Worm (Caenorhabditis elegans): Measurements from ENCODE around the gene lipl-8.

lipl-8 gene

DNA sequence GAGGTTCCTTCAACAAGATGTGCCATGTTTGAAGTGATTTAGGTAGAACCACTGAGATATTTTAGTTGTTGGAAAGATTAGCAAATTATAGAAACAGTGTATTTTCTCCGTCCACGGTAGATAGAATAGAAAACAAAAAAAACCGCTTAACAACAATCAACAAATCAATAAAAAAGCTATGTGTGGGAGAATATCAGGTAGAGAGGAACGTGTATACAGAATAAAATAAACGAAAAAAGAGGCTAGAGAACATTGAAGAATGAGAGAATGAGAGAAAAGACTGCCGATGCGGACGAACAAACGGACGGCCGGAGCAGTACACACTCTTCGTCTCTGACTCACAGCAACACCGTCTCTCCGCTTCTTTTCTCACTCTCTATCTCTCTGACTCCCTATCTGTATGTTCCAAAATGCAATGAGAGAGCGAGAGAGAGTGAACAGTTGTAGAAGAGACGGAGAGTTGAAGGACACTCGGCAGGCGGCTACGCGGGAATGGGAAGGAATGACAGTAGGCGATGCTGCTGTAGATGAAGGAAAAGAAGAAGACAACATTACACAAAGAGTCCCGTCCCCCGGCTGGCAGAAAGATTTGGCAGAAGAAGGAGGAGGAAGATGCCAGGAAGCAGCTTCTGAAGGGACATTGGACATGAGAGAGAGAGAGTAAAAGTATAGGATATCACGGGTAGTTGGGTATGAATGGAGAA is 51.8 kb downstream of the lipl-8 start, which contains the start of gene unc-112 (continued):
- no peak for TF ChIP-seq T07F8.4 (tag; optimal IDR thresholded peaks at IDR 0.05)
- no peak for TF ChIP-seq bed-1 (GFP tag; IDR thresholded peaks at IDR 0.05)
- no peak for TF ChIP-seq gei-17 (GFP tag; optimal IDR thresholded peaks at IDR 0.05)
- TF ChIP-seq ets-4 (GFP tag; optimal IDR thresholded peaks at IDR 0.05) = peak; percentile 50
- TF ChIP-seq sptf-2 (GFP tag; optimal IDR thresholded peaks at IDR 0.05) = no peak
- TF ChIP-seq egl-18 (GFP tag; IDR thresholded peaks at IDR 0.05) = no peak
- 0 out of 2 replicates have a peak, but pooled peaks have one; percentile 12 for TF ChIP-seq egl-44 (GFP tag; IDR thresholded peaks at IDR 0.05)
- no peak for TF ChIP-seq sdz-38 (tag; optimal IDR thresholded peaks at IDR 0.05)
- TF ChIP-seq unc-130 (GFP tag; optimal IDR thresholded peaks at IDR 0.05) = no peak
- peak; percentile 76 for TF ChIP-seq mcd-1 (GFP tag; IDR thresholded peaks at IDR 0.05)
- TF ChIP-seq hrde-1 (tag; optimal IDR thresholded peaks at IDR 0.05; ENCODE audit: borderline replicate concordance) = no peak
- no peak for TF ChIP-seq chd-7 (tag; optimal IDR thresholded peaks at IDR 0.05)
- peak; percentile 90 for TF ChIP-seq dox-1 (GFP tag; IDR thresholded peaks at IDR 0.05)
- peak; percentile 97 for TF ChIP-seq zfh-2 (GFP tag; conservative IDR thresholded peaks at IDR 0.05)
- TF ChIP-seq athp-1 (tag; optimal IDR thresholded peaks at IDR 0.05) = no peak
- no peak for TF ChIP-seq fkh-3 (tag; optimal IDR thresholded peaks at IDR 0.05)
- no peak for TF ChIP-seq ama-1 (optimal IDR thresholded peaks at IDR 0.05)
- TF ChIP-seq ama-1 (GFP tag; optimal IDR thresholded peaks at IDR 0.05) = no peak
- TF ChIP-seq xnd-1 (tag; optimal IDR thresholded peaks at IDR 0.05) = no peak
- no peak for TF ChIP-seq akir-1 (GFP tag; optimal IDR thresholded peaks at IDR 0.05)
- no peak for TF ChIP-seq pha-4 (tag; optimal IDR thresholded peaks at IDR 0.05)
- peak; percentile 37; the same call in 1 of the 2 replicates for TF ChIP-seq rcor-1 (GFP tag; IDR thresholded peaks at IDR 0.05)
- TF ChIP-seq snpc-1.1 (tag; optimal IDR thresholded peaks at IDR 0.05; ENCODE audit: insufficient read depth) = no peak
- no peak for TF ChIP-seq ceh-40 (GFP tag; IDR thresholded peaks at IDR 0.05)
- no peak for TF ChIP-seq tbx-9 (tag; optimal IDR thresholded peaks at IDR 0.05; ENCODE audit: borderline replicate concordance)
- peak; percentile 62 for TF ChIP-seq ceh-27 (GFP tag; optimal IDR thresholded peaks at IDR 0.05)
- TF ChIP-seq tlf-1 (GFP tag; optimal IDR thresholded peaks at IDR 0.05) = no peak
- TF ChIP-seq F57A8.1 (GFP tag; optimal IDR thresholded peaks at IDR 0.05) = no peak
- peak; percentile 59; the same call in 1 of the 2 replicates for TF ChIP-seq hmg-20 (GFP tag; IDR thresholded peaks at IDR 0.05)
- TF ChIP-seq mes-4 (tag; optimal IDR thresholded peaks at IDR 0.05) = no peak
- no peak for TF ChIP-seq lin-40 (tag; optimal IDR thresholded peaks at IDR 0.05)
- no peak for TF ChIP-seq nfya-2 (GFP tag; IDR thresholded peaks at IDR 0.05)
- no peak for TF ChIP-seq F10E7.11 (tag; optimal IDR thresholded peaks at IDR 0.05)
- no peak for TF ChIP-seq ccch-3 (GFP tag; optimal IDR thresholded peaks at IDR 0.05)
- TF ChIP-seq F49E8.2 (tag; optimal IDR thresholded peaks at IDR 0.05; ENCODE audit: insufficient read depth) = no peak
- no peak for TF ChIP-seq attf-3 (GFP tag; conservative IDR thresholded peaks at IDR 0.05)
- TF ChIP-seq C17E4.6 (GFP tag; IDR thresholded peaks at IDR 0.05) = 0 out of 2 replicates have a peak, but pooled peaks have one; percentile 20
- no peak for TF ChIP-seq B0261.1 (tag; optimal IDR thresholded peaks at IDR 0.05)
- TF ChIP-seq ztf-26 (tag; optimal IDR thresholded peaks at IDR 0.05) = peak; percentile 28
- TF ChIP-seq dpff-1 (tag; optimal IDR thresholded peaks at IDR 0.05) = no peak
- TF ChIP-seq unc-62 (GFP tag; optimal IDR thresholded peaks at IDR 0.05) = no peak
- peak; percentile 15 for TF ChIP-seq efl-1 (GFP tag; optimal IDR thresholded peaks at IDR 0.05)
- TF ChIP-seq F39B2.1 (GFP tag; IDR thresholded peaks at IDR 0.05) = no peak
